Worm (Caenorhabditis elegans): ENCODE data around the gene glc-3.

Gene glc-3

ce11 chrV:5410679-5411078 lies 42.8 kb downstream of the glc-3 start, which contains the start of gene F08F3.4:
Gene F08F3.4 (plus strand): TSS chrV:5410955.
- TF ChIP-seq aptf-3 (GFP tag; IDR thresholded peaks at IDR 0.05), result no peak
- no peak for TF ChIP-seq cebp-2 (GFP tag; IDR thresholded peaks at IDR 0.05)
- TF ChIP-seq let-526 (GFP tag; IDR thresholded peaks at IDR 0.05), result no peak
- no peak for TF ChIP-seq pha-4 (tag; optimal IDR thresholded peaks at IDR 0.05)
- peak; percentile 91 for TF ChIP-seq somi-1 (GFP tag; optimal IDR thresholded peaks at IDR 0.05)
- TF ChIP-seq lin-40 (tag; optimal IDR thresholded peaks at IDR 0.05), result peak; percentile 25
- 0 out of 2 replicates have a peak, but pooled peaks have one; percentile 20 for TF ChIP-seq B0336.3 (GFP tag; IDR thresholded peaks at IDR 0.05)
- TF ChIP-seq C06A6.2 (GFP tag; conservative IDR thresholded peaks at IDR 0.05), result peak; percentile 51; the same call in 1 of the 2 replicates
- TF ChIP-seq lin-26 (GFP tag; IDR thresholded peaks at IDR 0.05), result peak; percentile 55; the same call in 1 of the 2 replicates
- peak; percentile 93 for TF ChIP-seq ztf-26 (tag; optimal IDR thresholded peaks at IDR 0.05)
- no peak for TF ChIP-seq K12H6.12 (tag; optimal IDR thresholded peaks at IDR 0.05)
- TF ChIP-seq Y67H2A.10 (GFP tag; conservative IDR thresholded peaks at IDR 0.05), result no peak
- TF ChIP-seq lsy-27 (tag; optimal IDR thresholded peaks at IDR 0.05; ENCODE audit: borderline replicate concordance, insufficient read depth), result no peak
- no peak for TF ChIP-seq tbp1 (GFP tag; optimal IDR thresholded peaks at IDR 0.05)
- TF ChIP-seq atf-7 (tag; optimal IDR thresholded peaks at IDR 0.05), result peak; percentile 5
- TF ChIP-seq chd-7 (tag; optimal IDR thresholded peaks at IDR 0.05), result peak; percentile 17
- peak; percentile 46; the same call in 1 of the 2 replicates for TF ChIP-seq nfyb-1 (GFP tag; IDR thresholded peaks at IDR 0.05)
- TF ChIP-seq K11D2.4 (GFP tag; IDR thresholded peaks at IDR 0.05), result 0 out of 2 replicates have a peak, but pooled peaks have one; percentile 37
- no peak for TF ChIP-seq cebp-1 (GFP tag; IDR thresholded peaks at IDR 0.05)
- TF ChIP-seq cebp-1 (tag; optimal IDR thresholded peaks at IDR 0.05), result peak; percentile 35

DNA sequence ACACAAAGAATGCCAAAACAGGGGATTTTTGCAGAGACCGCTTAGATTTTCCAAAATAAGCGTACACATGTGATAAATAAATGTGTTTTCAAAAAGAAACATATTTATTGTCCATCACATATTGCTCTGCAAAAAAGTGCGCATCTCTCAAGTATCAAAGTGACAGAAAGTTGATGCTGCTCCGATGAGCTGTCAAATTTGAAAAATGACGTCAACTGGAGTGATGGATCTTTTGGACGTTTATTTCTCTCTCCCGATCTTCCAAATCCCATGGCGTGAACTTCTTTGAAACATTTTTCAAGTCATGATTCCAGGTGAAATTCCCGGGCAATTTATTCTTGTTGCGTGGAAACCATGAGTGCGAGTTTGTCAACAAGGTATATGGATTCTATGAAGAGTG lies 44.6 kb downstream of the glc-3 start:
- TF ChIP-seq him-1 (tag; optimal IDR thresholded peaks at IDR 0.05) (no peak), F10E7.11 (tag; optimal IDR thresholded peaks at IDR 0.05) (no peak), K12H6.12 (tag; optimal IDR thresholded peaks at IDR 0.05) (peak; percentile 10)

DNA sequence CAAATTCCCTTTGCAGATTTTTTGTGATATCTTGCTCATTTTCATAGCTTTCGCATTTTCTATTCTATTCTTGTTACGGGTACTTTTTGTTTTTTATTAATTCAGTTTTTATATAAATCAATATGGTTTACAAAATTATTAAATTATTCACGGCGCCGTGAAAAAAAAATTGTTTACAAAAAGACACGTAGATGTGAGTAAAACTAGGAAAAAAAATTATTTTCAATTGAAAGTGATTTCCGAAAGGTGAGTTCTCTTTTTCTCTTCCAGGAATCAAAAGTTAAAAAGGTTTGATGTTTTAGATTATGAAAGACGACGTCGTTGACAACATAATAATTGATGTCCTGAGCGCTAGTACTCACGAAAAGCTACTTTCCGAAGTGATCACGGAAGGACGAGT lies 45.3 kb downstream of the glc-3 start, which contains the start of gene C25A6.1:
TSS of gene C25A6.1 (plus strand) at position 301 of the 400 bp plus-strand sequence.
- TF ChIP-seq aptf-3 (GFP tag; IDR thresholded peaks at IDR 0.05) (no peak), zim-3 (tag; optimal IDR thresholded peaks at IDR 0.05) (no peak), ztf-3 (GFP tag; optimal IDR thresholded peaks at IDR 0.05) (no peak)

DNA sequence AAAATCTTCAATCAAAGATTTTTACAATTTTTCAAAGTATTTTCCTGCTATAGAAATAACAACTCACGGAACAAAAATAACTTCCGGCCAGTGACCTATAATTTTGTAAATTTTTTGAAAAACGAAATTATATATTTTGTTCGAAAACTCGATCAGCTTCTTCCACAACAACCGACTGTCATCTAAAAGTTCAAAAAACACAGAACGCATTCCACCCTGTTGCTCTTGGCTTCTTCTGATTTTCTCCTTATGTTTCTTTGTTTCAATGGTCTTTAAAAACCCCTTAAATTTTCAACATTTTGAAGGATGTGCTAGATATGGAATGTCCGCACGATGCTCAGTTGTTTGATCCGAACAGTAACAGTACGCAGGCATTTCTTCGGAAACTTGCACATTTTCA lies 48.5 kb downstream of the glc-3 start, which contains the start of gene dmsr-7:
TSS of gene dmsr-7 (plus strand) at position 301 of the 400 bp plus-strand sequence.
- TF ChIP-seq snpc-4 (GFP tag; optimal IDR thresholded peaks at IDR 0.05) (no peak), snpc-4 (tag; optimal IDR thresholded peaks at IDR 0.05) (no peak), egl-18 (GFP tag; IDR thresholded peaks at IDR 0.05) (no peak), hlh-12 (tag; optimal IDR thresholded peaks at IDR 0.05) (no peak), Y53G8AR.9 (GFP tag; conservative IDR thresholded peaks at IDR 0.05) (no peak), nfya-2 (GFP tag; IDR thresholded peaks at IDR 0.05) (no peak), ccch-3 (GFP tag; optimal IDR thresholded peaks at IDR 0.05) (no peak), mcd-1 (GFP tag; IDR thresholded peaks at IDR 0.05) (no peak), sdz-38 (tag; optimal IDR thresholded peaks at IDR 0.05) (no peak), bed-2 (GFP tag; IDR thresholded peaks at IDR 0.05) (no peak), ztf-6 (GFP tag; IDR thresholded peaks at IDR 0.05) (no peak), lin-40 (tag; optimal IDR thresholded peaks at IDR 0.05) (no peak), efl-1 (GFP tag; optimal IDR thresholded peaks at IDR 0.05) (no peak), K11D2.4 (GFP tag; IDR thresholded peaks at IDR 0.05) (no peak), madf-3 (GFP tag; IDR thresholded peaks at IDR 0.05) (no peak), ceh-100 (GFP tag; IDR thresholded peaks at IDR 0.05) (no peak), T26A5.8 (tag; optimal IDR thresholded peaks at IDR 0.05) (no peak), pha-4 (tag; optimal IDR thresholded peaks at IDR 0.05) (no peak), lir-1 (GFP tag; conservative IDR thresholded peaks at IDR 0.05) (no peak), Y67H2A.10 (GFP tag; conservative IDR thresholded peaks at IDR 0.05) (no peak), snpc-3.4 (tag; optimal IDR thresholded peaks at IDR 0.05) (no peak)

Measured in whole organism, young adult.